Fruit fly (Drosophila melanogaster) whole organism: ENCODE data around the gene Trl.
A peak's percentile ranks its signal among the peaks of the same experiment; 100 is the strongest.

ENCODE experiments used
- CG8478 ChIP-seq: fragments of >200 bp; optimal IDR thresholded peaks from 2 replicates; lab custom pipeline; 2018; ENCODE audit warnings: inconsistent platforms
- Dll ChIP-seq: fragments of >200 bp; optimal IDR thresholded peaks from 2 replicates; lab custom pipeline; 2017
- EcR ChIP-seq, 2 experiments: fragments of >200 bp; optimal IDR thresholded peaks; 2 replicates each; lab custom pipeline; 2017; ENCODE audit warnings: missing biosample characterization in 2 of 2, missing genetic modification characterization in 2 of 2, missing genetic modification reagents in 2 of 2
- pan ChIP-seq: fragments of >200 bp; optimal IDR thresholded peaks from 2 replicates; lab custom pipeline; 2017
- psq ChIP-seq: fragments of >200 bp; optimal IDR thresholded peaks from 2 replicates; lab custom pipeline; 2017
- usp ChIP-seq: fragments of >200 bp; optimal IDR thresholded peaks from 2 replicates; lab custom pipeline; 2017; ENCODE audit warnings: missing biosample characterization, missing genetic modification characterization, mixed read lengths

Trl gene

DNA sequence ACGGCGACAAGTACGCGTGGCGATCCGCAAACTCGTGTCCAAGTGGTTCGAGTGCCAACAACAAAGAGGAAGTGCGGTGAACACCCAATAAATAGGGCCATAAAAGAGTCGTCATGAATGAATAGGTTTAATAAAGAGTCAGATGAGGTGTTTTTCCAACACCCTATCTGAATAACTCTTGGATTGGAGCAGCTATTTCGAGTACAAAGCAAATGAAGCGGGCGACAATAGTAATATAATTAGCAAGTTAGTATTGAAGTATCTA lies 22.4 kb upstream of the Trl start:
- TF ChIP-seq Dll (no peak), EcR (GFP tag; optimal IDR thresholded peaks at IDR 0.05; lab: Kevin White, UChicago) (no peak), psq (lab: Kevin White, UChicago) (no peak), CG8478 (lab: Kevin White, UChicago) (no peak), pan (no peak), usp (GFP tag; lab: Kevin White, UChicago) (no peak)

DNA sequence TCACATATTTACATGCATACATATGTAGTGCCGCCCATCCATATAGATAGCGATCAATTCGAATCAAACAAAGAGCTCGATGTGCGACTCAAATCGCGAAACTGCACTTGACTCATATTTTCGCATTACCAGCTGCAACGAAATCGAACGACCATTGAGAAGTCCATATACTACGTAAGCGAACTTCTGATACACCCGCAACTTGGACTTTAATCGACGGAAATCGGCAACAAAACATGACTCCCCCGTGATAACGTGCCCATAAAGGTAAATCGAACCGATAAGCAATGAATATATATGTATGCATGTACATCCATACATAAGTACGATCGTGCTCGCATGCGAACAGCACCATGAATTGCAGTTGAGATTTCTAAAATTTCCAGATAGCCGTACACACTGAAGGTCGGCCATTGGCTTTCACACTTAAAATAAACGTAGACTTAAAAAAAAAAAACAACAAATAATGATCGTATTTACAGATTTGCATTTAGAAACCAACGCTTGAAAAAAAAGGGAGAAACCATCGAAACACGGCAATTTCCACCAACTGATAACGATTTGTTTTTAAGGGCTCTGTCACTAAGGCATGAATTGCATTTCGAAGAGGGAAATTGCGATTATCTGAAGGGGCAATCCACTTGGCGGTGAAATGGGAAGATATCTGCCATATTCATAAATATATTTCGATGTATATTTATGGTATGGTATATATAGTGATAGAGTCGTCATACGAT lies 21.9 kb upstream of the Trl start:
- TF ChIP-seq psq (lab: Kevin White, UChicago) (no peak), EcR (GFP tag; optimal IDR thresholded peaks at IDR 0.05; lab: Kevin White, UChicago) (no peak), CG8478 (lab: Kevin White, UChicago) (no peak), usp (GFP tag; lab: Kevin White, UChicago) (no peak), pan (no peak)

DNA sequence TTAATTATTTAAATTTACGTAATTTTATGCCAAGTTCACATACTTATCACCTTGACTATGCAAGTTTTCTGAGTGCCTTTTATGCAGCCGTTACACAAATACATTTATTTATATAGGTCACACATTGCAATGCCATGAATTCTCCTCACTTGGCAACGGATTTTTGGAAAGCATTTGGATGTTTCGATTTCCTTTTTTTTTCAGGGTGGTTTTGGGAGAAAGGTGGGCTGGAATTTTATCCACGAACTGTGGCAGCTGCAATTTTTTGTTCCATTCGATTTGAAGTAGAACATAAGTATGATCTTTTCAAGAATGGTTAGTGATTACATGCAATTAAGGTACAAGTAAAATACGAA lies 21.0 kb upstream of the Trl start:
- TF ChIP-seq EcR (GFP tag; optimal IDR thresholded peaks at IDR 0.05; lab: Kevin White, UChicago) (no peak), psq (lab: Kevin White, UChicago) (no peak), pan (no peak), CG8478 (lab: Kevin White, UChicago) (no peak), usp (GFP tag; lab: Kevin White, UChicago) (no peak), Dll (no peak)

DNA sequence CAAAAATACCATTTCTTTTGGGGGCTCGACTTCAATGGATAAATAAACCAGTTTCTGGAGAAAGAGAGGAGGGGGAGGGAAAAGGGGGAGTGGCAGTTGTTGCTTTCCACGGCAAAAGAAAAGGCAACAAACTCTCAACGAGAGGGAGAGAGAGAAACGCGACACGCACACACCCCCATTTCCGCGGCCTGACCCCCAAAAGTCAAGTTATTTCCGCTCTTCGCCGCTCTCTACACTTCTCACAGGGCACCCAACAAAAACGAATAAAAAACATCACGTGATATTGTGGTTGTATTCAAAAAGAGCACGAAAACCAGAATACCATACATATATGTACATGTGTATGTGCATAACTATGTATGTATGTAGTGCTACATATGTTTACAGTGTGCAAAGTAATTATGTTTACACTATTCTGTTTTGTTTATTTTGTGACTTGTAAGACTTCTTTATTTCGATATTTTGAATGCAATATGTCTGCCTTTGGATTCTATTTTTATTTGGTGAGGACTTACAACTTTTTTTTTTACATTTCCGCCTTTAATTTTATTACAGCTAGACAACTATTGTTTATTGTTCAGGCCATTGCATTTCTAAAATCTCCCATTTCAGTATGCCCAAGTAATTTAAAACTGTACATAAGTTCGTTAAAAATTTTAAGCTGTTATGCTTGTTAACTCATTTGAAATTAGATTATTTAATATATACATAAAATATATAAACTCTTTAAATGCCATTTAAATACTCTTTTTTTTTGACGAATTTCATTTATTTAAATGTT lies 20.4 kb upstream of the Trl start:
- TF ChIP-seq pan: no peak
- TF ChIP-seq EcR (GFP tag; optimal IDR thresholded peaks at IDR 0.05; lab: Kevin White, UChicago): peak; percentile 59 to 86
- no peak for TF ChIP-seq Dll

DNA sequence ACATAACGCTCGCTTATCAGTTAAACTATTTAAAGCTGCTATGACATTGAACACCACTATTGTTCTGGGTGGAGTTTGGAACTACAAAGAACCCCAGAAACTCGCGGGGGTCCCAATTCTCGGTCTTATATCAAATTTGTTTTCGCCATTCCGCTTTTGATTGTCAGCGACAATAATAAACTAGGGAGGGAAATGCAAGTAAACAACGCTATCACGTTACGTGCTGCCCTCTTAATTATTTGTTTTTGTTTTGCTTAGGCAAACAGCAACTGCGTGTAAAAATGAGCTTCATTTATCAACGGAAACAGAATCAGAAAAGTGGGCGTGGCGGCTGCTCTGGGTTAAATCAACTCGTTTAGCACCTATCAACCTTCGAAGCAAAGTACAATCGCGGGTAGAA lies 19.3 kb upstream of the Trl start:
- TF ChIP-seq EcR (GFP tag; optimal IDR thresholded peaks at IDR 0.05; lab: Kevin White, UChicago) (no peak), pan (no peak), psq (lab: Kevin White, UChicago) (no peak), usp (GFP tag; lab: Kevin White, UChicago) (no peak), CG8478 (lab: Kevin White, UChicago) (no peak), Dll (no peak)

DNA sequence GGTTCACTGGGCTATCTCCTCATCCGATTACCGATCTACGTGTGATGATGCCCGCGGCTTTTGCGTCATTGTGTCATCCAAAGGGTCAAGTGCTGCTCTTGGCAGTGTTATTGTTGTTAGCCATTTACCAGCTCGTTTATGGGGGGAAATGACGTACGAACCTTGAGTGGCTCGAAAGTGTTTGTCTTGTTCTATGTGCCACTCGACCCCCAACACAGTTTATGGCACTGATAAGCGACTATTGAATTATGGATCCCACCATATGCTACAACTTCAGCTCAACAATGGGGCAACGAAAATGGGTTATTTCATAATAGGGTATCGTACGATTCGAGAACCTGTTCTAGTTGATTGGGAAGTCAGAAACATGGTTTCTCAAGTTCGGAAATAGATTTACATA lies 18.4 kb upstream of the Trl start:
- no peak for TF ChIP-seq Dll
- TF ChIP-seq psq (lab: Kevin White, UChicago): no peak
- TF ChIP-seq CG8478 (lab: Kevin White, UChicago): no peak
- TF ChIP-seq pan: no peak
- no peak for TF ChIP-seq usp (GFP tag; lab: Kevin White, UChicago)
- TF ChIP-seq EcR (GFP tag; optimal IDR thresholded peaks at IDR 0.05; lab: Kevin White, UChicago): no peak

DNA sequence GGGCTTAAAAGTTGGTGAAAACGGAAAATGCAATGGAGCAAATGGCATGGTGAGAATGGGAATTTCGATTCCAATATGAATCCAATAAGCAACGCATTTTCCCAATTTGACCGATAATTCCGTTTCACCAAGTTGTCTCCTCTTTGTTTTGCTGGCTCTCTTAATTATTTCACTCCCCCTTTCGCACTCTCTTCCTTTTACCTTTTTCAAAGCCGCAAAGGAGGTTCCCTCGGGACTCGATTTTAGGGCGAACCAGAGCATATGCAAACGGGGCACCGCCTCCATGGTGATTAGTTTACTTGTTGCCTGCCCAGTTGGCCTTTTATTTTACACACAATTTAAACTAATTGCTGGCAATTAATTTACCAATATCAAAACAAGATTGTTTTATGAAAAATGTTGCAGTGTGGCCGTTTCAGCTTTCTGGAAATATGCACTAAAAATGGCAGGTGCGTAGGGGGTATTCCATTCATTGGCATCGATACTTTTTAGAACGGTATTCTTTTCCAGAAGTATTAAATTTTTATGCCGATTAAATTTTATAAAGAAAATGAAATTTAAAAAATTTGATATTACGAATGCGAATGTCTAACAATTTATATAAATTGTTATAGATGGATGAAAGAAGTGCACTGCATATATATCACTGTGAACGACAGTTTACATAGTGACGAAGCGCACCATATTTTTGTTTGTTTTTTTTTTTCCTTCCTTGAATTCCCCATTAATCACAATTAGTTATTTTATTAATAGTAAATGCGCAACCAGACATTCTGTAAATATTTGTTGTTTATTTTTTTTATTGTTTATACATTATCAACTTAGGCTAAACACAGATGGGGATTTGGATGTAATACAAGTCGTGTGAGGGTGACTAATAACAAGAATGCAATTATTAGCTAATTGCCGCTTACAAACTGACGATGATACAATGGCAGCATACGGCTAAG lies 15.1 kb upstream of the Trl start, which contains the start of gene mop:
TSS of gene mop (minus strand) at position 419 of the 950 bp plus-strand sequence.
- no peak for TF ChIP-seq Dll
- TF ChIP-seq pan: no peak
- TF ChIP-seq EcR (GFP tag; optimal IDR thresholded peaks at IDR 0.05; lab: Kevin White, UChicago): no peak
- no peak for TF ChIP-seq CG8478 (lab: Kevin White, UChicago)
- no peak for TF ChIP-seq psq (lab: Kevin White, UChicago)
- TF ChIP-seq usp (GFP tag; lab: Kevin White, UChicago): no peak

DNA sequence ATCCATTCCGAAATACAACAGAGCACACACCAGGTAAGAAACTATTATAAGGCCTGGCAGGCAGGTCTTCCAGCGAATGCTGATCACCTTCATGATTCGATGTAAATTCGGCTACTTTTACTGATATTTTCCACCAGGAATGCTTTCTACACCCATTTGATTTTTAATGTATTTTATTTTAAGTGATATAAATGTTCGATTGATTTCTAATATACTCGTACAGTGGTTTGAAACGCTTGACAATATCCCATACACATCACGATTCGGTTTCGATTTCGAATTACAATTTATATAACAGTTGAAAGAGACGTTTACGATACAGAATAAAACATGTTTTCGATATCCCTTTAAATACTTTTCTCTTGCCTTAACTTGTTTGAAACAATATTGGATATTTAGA lies 8.3 kb upstream of the Trl start, which contains the start of gene Mgat4b:
TSS of gene Mgat4b (minus strand) at position 101 of the 400 bp plus-strand sequence.
- TF ChIP-seq CG8478 (lab: Kevin White, UChicago): no peak
- TF ChIP-seq Dll: no peak
- no peak for TF ChIP-seq usp (GFP tag; lab: Kevin White, UChicago)
- no peak for TF ChIP-seq psq (lab: Kevin White, UChicago)
- no peak for TF ChIP-seq EcR (GFP tag; optimal IDR thresholded peaks at IDR 0.05; lab: Kevin White, UChicago)
- TF ChIP-seq pan: no peak

DNA sequence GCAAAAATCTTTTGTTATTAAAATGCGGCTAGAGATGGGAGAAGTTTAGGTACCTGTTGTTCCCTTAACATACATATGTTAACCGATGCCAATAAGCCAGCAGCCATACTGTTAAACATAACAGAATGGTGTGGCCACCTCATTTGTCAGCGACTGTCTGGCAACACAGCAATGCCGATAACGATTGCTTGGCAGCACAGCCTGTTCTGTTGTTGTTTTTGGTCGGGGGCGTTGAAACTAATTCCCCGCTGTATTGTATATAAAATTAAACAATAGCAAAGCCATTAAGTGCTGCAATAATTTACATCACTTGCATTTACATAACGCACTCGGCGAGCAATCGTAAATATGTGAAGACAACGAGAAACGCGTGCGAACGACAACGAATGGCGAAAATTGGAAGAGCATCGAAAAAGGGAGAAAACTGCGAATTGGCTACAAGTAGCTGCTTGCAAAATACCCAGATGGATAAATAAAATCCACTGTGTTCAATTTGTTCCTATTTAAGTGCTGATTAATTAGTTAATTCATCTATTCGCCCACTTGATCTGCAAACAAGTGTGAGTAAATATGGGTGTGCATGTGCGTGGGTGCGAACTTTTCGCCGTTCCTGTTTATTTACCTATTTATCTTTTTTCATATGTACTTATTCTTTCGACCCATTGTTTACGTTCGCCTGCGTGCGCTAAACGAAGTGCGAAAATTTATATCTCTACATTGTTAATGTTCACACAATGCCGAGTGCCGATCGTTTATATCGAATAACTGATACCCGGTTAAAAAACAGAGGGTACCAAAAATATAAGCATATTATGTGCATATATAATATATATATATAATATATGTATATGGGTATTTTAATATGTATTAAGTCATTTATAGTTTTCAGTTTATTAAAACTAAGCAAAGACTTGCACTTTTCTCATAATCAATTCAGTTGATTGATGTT lies 1.3 kb upstream of the Trl start, which contains the start of the genes Tsen34 and Mgat4a:
TSS of gene Tsen34 (minus strand) at position 8 of the 949 bp plus-strand sequence.
TSS of gene Mgat4a (plus strand) at position 192 of the 949 bp plus-strand sequence.
- TF ChIP-seq pan (no peak), psq (lab: Kevin White, UChicago) (no peak), CG8478 (lab: Kevin White, UChicago) (no peak), EcR (GFP tag; optimal IDR thresholded peaks at IDR 0.05; lab: Kevin White, UChicago) (no peak), Dll (no peak), usp (GFP tag; lab: Kevin White, UChicago) (no peak)

DNA sequence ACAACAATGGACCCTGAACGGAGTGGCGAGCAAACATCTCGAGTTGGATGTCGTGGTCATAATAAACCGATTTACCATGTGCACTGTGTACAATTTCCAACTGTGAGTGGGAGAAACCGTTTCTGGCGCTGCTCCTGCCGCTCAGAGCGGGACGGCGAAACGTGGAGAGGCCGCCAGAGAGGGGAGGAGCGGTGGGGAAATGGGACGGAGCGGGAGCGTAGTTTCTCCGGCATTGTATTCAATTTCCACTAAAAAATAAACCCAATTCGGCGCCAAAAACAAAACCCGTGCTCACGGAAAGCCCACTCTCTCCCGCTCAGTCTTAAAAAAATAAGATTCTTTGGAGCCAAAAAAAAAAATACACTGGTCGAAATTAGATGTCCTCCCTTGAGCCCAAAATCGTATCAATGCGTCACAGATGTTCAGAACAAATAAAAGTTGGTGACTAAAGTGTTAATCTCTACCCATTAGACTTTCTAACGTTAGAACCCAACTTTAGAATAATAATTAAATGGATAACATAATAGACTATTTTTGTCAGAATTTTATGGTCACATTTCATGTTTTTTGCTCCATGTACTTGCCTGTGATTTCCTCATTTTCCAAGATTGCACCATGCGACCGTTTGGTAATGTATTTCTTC lies 744 bp downstream of the Trl start:
- TF ChIP-seq usp (GFP tag; lab: Kevin White, UChicago): no peak
- TF ChIP-seq EcR (GFP tag; optimal IDR thresholded peaks at IDR 0.05; lab: Kevin White, UChicago): no peak
- TF ChIP-seq psq (lab: Kevin White, UChicago): no peak
- TF ChIP-seq pan: no peak
- TF ChIP-seq Dll: no peak
- TF ChIP-seq CG8478 (lab: Kevin White, UChicago): no peak
